Worm (Caenorhabditis elegans) whole organism, L4 larva: Measurements from ENCODE around the gene C54D10.13.

ENCODE experiments used
- F49E8.2 ChIP-seq: sonication (generic microtip); optimal IDR thresholded peaks from 2 replicates; lab custom pipeline; 2016; ENCODE audit warnings: missing compliant biosample characterization, mild to moderate bottlenecking, missing genetic modification characterization, borderline replicate concordance
- ama-1 ChIP-seq: fragments of 150-350 bp; optimal IDR thresholded peaks from 2 replicates; lab custom pipeline; 2014; ENCODE audit warnings: inconsistent platforms, mixed read lengths
- attf-4 ChIP-seq: sonication (generic microtip); optimal IDR thresholded peaks from 3 replicates; lab custom pipeline; 2017; ENCODE audit warnings: missing biosample characterization, missing genetic modification characterization
- lsy-2 ChIP-seq, 2 experiments: fragments of 150-350 bp in 1 of 2; sonication (generic microtip) in 1 of 2; optimal IDR thresholded peaks; 2 replicates each; lab custom pipeline; 2014 to 2017; ENCODE audit warnings: missing biosample characterization in 2 of 2, missing genetic modification characterization in 2 of 2
- skn-1 ChIP-seq: fragments of 150-350 bp; optimal IDR thresholded peaks from 2 replicates; lab custom pipeline; 2014; ENCODE audit warnings: missing biosample characterization, missing genetic modification characterization
- snpc-1.2 ChIP-seq: fragments of 200-800 bp; sonication (Bioruptor generic); IDR thresholded peaks from 2 replicates; pipeline ENCODE4 v1.3.6; 2022; ENCODE audit warnings: missing genetic modification reagents, missing genetic modification characterization, missing compliant biosample characterization

ce11 chrV:12402355-12402754 lies 29.7 kb downstream of the C54D10.13 start, which contains the start of gene K01D12.8:
- TF ChIP-seq attf-4 (tag; lab: Kevin White, UChicago) = no peak
- TF ChIP-seq F49E8.2 (tag; lab: Kevin White, UChicago) = no peak
- TF ChIP-seq ama-1 (lab: Kevin White, UChicago) = no peak
- no peak for TF ChIP-seq lsy-2 (tag; optimal IDR thresholded peaks at IDR 0.05; lab: Kevin White, UChicago)
- no peak for TF ChIP-seq snpc-1.2 (GFP tag; lab: Robert Waterston, UW)
- no peak for TF ChIP-seq skn-1 (tag; lab: Kevin White, UChicago)
